Worm (Caenorhabditis elegans) whole organism, L4 larva: ENCODE data around the gene F20C5.11.
A peak's percentile ranks its signal among the peaks of the same experiment; 100 is the strongest.

Experiments
- F37D6.2 ChIP-seq: sonication (generic microtip); optimal IDR thresholded peaks from 2 replicates; lab custom pipeline; 2016; ENCODE audit warnings: mild to moderate bottlenecking, missing genetic modification characterization, missing compliant biosample characterization
- R02D3.7 ChIP-seq: fragments of 150-350 bp; sonication (generic microtip); optimal IDR thresholded peaks from 3 replicates; lab custom pipeline; 2014; ENCODE audit warnings: missing biosample characterization, missing genetic modification characterization
- T20F7.1 ChIP-seq: fragments of 200-800 bp; sonication (Bioruptor generic); optimal IDR thresholded peaks from 2 replicates; lab custom pipeline; 2018; ENCODE audit warnings: mild to moderate bottlenecking, missing genetic modification characterization, missing compliant biosample characterization
- Y48G9A.11 ChIP-seq: fragments of 200-800 bp; sonication (Bioruptor generic); IDR thresholded peaks from 2 replicates; pipeline ENCODE4 v1.3.6; 2022; ENCODE audit warnings: missing genetic modification reagents, missing genetic modification characterization, missing compliant biosample characterization
- Y75B8A.6 ChIP-seq: fragments of 200-800 bp; sonication (Bioruptor generic); IDR thresholded peaks from 2 replicates; pipeline ENCODE4 v1.3.6; 2022; ENCODE audit warnings: missing genetic modification reagents, missing genetic modification characterization, missing compliant biosample characterization
- ZK546.5 ChIP-seq, 2 experiments: sonication (generic microtip); optimal IDR thresholded peaks; 2 replicates each; lab custom pipeline; 2017; ENCODE audit warnings: missing biosample characterization in 2 of 2, missing genetic modification characterization in 2 of 2
- aha-1 ChIP-seq: fragments of 150-350 bp; peaks from one replicate; lab custom pipeline; 2014; ENCODE audit warnings: missing biosample characterization, missing genetic modification characterization
- ama-1 ChIP-seq: fragments of 150-350 bp; optimal IDR thresholded peaks from 2 replicates; lab custom pipeline; 2014; ENCODE audit warnings: inconsistent platforms, mixed read lengths
- attf-4 ChIP-seq: sonication (generic microtip); optimal IDR thresholded peaks from 3 replicates; lab custom pipeline; 2017; ENCODE audit warnings: missing biosample characterization, missing genetic modification characterization
- ceh-28 ChIP-seq: fragments of 150-350 bp; optimal IDR thresholded peaks from 2 replicates; lab custom pipeline; 2014; ENCODE audit warnings: missing biosample characterization, missing genetic modification reagents, missing genetic modification characterization
- ceh-62 ChIP-seq: sonication (generic microtip); optimal IDR thresholded peaks from 2 replicates; lab custom pipeline; 2017; ENCODE audit warnings: missing biosample characterization, missing genetic modification characterization
- ces-1 ChIP-seq: fragments of 150-350 bp; sonication (generic microtip); optimal IDR thresholded peaks from 4 replicates; lab custom pipeline; 2014; ENCODE audit warnings: missing biosample characterization, missing genetic modification reagents, missing genetic modification characterization
- cey-2 ChIP-seq: sonication (generic microtip); optimal IDR thresholded peaks from 3 replicates; lab custom pipeline; 2017; ENCODE audit warnings: missing genetic modification characterization, mild to moderate bottlenecking, missing compliant biosample characterization, antibody characterized with exemption, borderline replicate concordance; ENCODE audit not compliant: insufficient read depth
- ctbp-1 ChIP-seq: fragments of 200-800 bp; sonication (Bioruptor generic); IDR thresholded peaks from 2 replicates; pipeline ENCODE4 v1.3.6; 2022; ENCODE audit warnings: missing genetic modification reagents, missing genetic modification characterization, missing compliant biosample characterization
- dmd-8 ChIP-seq: fragments of 200-800 bp; sonication (Bioruptor generic); IDR thresholded peaks from 2 replicates; pipeline ENCODE4 v1.3.6; 2022; ENCODE audit warnings: missing genetic modification characterization, missing compliant biosample characterization
- dmd-9 ChIP-seq: fragments of 200-800 bp; sonication (Bioruptor generic); IDR thresholded peaks from 2 replicates; pipeline ENCODE4 v1.3.6; 2022; ENCODE audit warnings: missing genetic modification reagents, missing genetic modification characterization, missing compliant biosample characterization
- dpl-1 ChIP-seq: fragments of 150-350 bp; optimal IDR thresholded peaks from 2 replicates; lab custom pipeline; 2014; ENCODE audit warnings: missing biosample characterization, missing genetic modification reagents, missing genetic modification characterization
- fkh-10 ChIP-seq: fragments of 150-350 bp; optimal IDR thresholded peaks from 2 replicates; lab custom pipeline; 2014; ENCODE audit warnings: missing biosample characterization, missing genetic modification reagents, missing genetic modification characterization
- gei-8 ChIP-seq: fragments of 200-800 bp; sonication (Bioruptor generic); optimal IDR thresholded peaks from 2 replicates; lab custom pipeline; 2018; ENCODE audit warnings: mild to moderate bottlenecking, missing genetic modification characterization, missing compliant biosample characterization
- hlh-11 ChIP-seq: fragments of 200-800 bp; sonication (Bioruptor generic); optimal IDR thresholded peaks from 2 replicates; lab custom pipeline; 2018; ENCODE audit warnings: mild to moderate bottlenecking, missing genetic modification characterization, missing compliant biosample characterization
- hlh-30 ChIP-seq: sonication (generic microtip); optimal IDR thresholded peaks from 2 replicates; lab custom pipeline; 2017; ENCODE audit warnings: antibody characterized with exemption, mild to moderate bottlenecking, missing genetic modification characterization, missing compliant biosample characterization; ENCODE audit not compliant: insufficient read depth
- hmg-1.1 ChIP-seq: fragments of 200-800 bp; sonication (Bioruptor generic); IDR thresholded peaks from 2 replicates; pipeline ENCODE4 v1.3.6; 2022; ENCODE audit warnings: missing genetic modification reagents, missing genetic modification characterization, missing compliant biosample characterization
- lin-15B ChIP-seq: fragments of 150-350 bp; sonication (generic microtip); optimal IDR thresholded peaks from 3 replicates; lab custom pipeline; 2014; ENCODE audit warnings: missing biosample characterization, missing genetic modification characterization
- lsy-2 ChIP-seq, 2 experiments: fragments of 150-350 bp in 1 of 2; sonication (generic microtip) in 1 of 2; optimal IDR thresholded peaks; 2 replicates each; lab custom pipeline; 2014 to 2017; ENCODE audit warnings: missing biosample characterization in 2 of 2, missing genetic modification characterization in 2 of 2
- mep-1 ChIP-seq: fragments of 150-350 bp; sonication (generic microtip); optimal IDR thresholded peaks from 3 replicates; lab custom pipeline; 2014; ENCODE audit warnings: missing biosample characterization, missing genetic modification characterization
- mes-2 ChIP-seq: sonication (generic microtip); optimal IDR thresholded peaks from 2 replicates; lab custom pipeline; 2016; ENCODE audit warnings: missing genotype, mild to moderate bottlenecking, missing genetic modification characterization, missing compliant biosample characterization; ENCODE audit not compliant: poor library complexity, severe bottlenecking
- nhr-25 ChIP-seq: sonication (generic microtip); optimal IDR thresholded peaks from 2 replicates; lab custom pipeline; 2017; ENCODE audit warnings: missing genetic modification characterization, mild to moderate bottlenecking, missing compliant biosample characterization, antibody characterized with exemption, moderate library complexity, borderline replicate concordance; ENCODE audit not compliant: insufficient read depth
- nhr-28 ChIP-seq: fragments of 150-350 bp; optimal IDR thresholded peaks from 2 replicates; lab custom pipeline; 2014; ENCODE audit warnings: missing biosample characterization, missing genetic modification characterization
- nhr-6 ChIP-seq: fragments of 150-350 bp; optimal IDR thresholded peaks from 2 replicates; lab custom pipeline; 2014; ENCODE audit warnings: missing biosample characterization, missing genetic modification characterization
- php-3 ChIP-seq: fragments of 200-800 bp; sonication (Bioruptor generic); IDR thresholded peaks from 2 replicates; pipeline ENCODE4 v1.3.6; 2022; ENCODE audit warnings: missing genetic modification reagents, missing genetic modification characterization, missing compliant biosample characterization
- pqm-1 ChIP-seq: sonication (generic microtip); optimal IDR thresholded peaks from 2 replicates; lab custom pipeline; 2017; ENCODE audit warnings: missing biosample characterization, missing genetic modification characterization
- rbr-2 ChIP-seq: sonication (generic microtip); optimal IDR thresholded peaks from 2 replicates; lab custom pipeline; 2016; ENCODE audit warnings: missing genotype, missing genetic modification characterization, missing compliant biosample characterization
- saeg-2 ChIP-seq: fragments of 200-800 bp; sonication (Bioruptor generic); IDR thresholded peaks from 2 replicates; pipeline ENCODE4 v1.3.6; 2022; ENCODE audit warnings: missing genetic modification reagents, missing genetic modification characterization, missing compliant biosample characterization
- set-16 ChIP-seq: fragments of 200-800 bp; sonication (Bioruptor generic); IDR thresholded peaks from 2 replicates; pipeline ENCODE4 v1.3.6; 2022; ENCODE audit warnings: missing genetic modification reagents, missing genetic modification characterization, missing compliant biosample characterization
- skn-1 ChIP-seq: fragments of 150-350 bp; optimal IDR thresholded peaks from 2 replicates; lab custom pipeline; 2014; ENCODE audit warnings: missing biosample characterization, missing genetic modification characterization
- spr-3 ChIP-seq: fragments of 200-800 bp; sonication (Bioruptor generic); optimal IDR thresholded peaks from 2 replicates; lab custom pipeline; 2018; ENCODE audit warnings: mild to moderate bottlenecking, missing genetic modification characterization, missing compliant biosample characterization
- tag-97 ChIP-seq: fragments of 200-800 bp; sonication (Bioruptor generic); IDR thresholded peaks from 2 replicates; pipeline ENCODE4 v1.3.6; 2022; ENCODE audit warnings: missing genetic modification characterization, missing compliant biosample characterization
- unc-62 ChIP-seq, 3 experiments: fragments of 150-350 bp in 1 of 3; sonication (generic microtip); optimal IDR thresholded peaks in 2 of 3; peaks in 1 of 3; 1 replicate in 1 of 3; 2 replicates in 2 of 3; lab custom pipeline; 2014 to 2017; ENCODE audit warnings: missing biosample characterization in 3 of 3, missing genetic modification characterization in 3 of 3, missing genetic modification reagents in 3 of 3, missing genotype in 1 of 3
- zfp-2 ChIP-seq: sonication (generic microtip); optimal IDR thresholded peaks from 2 replicates; lab custom pipeline; 2016; ENCODE audit warnings: mild to moderate bottlenecking, missing genetic modification characterization, missing compliant biosample characterization
- zfp-3 ChIP-seq: fragments of 200-800 bp; sonication (Bioruptor generic); conservative IDR thresholded peaks from 2 replicates; pipeline ENCODE4 v1.3.6; 2022; ENCODE audit warnings: missing genetic modification reagents, missing genetic modification characterization, missing compliant biosample characterization
- ztf-11 ChIP-seq: fragments of 150-350 bp; optimal IDR thresholded peaks from 2 replicates; lab custom pipeline; 2014; ENCODE audit warnings: missing biosample characterization, missing genetic modification characterization

Gene F20C5.11

DNA sequence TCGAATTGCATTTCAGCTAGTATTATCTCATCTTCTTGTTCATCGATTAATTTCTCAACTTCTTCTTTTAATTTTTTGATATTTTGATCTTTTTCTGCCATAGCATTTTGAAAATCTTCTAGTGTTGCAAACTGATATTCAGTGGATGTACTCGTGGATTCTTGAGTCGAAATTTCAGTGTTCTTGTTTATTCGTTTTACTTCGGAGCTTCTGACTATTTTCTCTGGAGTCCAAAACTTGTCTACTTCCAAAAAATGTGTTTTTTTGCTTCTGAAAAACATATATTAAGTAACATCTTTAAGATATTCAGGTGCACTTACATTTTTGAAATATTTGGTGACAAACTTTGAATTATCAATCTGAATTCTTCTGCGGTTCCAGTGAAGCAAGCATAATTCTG is 7.7 kb upstream of the F20C5.11 start, which contains the start of gene F20C5.5:
TSS of gene F20C5.5 (minus strand) at position 101 of the 400 bp plus-strand sequence.
- no peak for TF ChIP-seq dmd-8 (GFP tag; lab: Robert Waterston, UW)
- TF ChIP-seq aha-1 (tag; lab: Kevin White, UChicago) = peak; percentile 39
- TF ChIP-seq zfp-2 = no peak

DNA sequence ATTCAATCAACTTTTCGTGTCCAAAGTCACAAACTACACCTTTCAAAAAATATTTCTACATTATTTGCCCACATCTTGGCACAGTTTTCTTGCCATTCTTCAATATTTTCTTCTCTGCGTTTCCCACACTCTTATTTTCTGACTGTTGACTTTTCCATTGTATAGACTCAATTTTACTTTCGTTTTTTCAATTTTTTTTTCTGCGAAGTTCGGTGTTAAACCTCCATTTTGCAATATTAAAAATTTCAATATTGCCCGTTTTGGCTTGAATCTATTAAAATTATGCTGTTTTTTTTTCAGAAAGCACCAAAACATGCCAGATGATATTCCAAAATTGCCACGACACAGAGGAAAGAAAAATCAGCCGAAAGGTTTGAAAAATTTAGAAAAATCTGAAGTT is 2.8 kb upstream of the F20C5.11 start, which contains the start of gene cdc-50.B:
TSS of gene cdc-50.B (plus strand) at position 301 of the 400 bp plus-strand sequence.
- TF ChIP-seq F37D6.2 (tag; lab: Kevin White, UChicago) (no peak), nhr-28 (tag; lab: Kevin White, UChicago) (peak; percentile 27)

- TF ChIP-seq hmg-1.1 (no peak), ceh-28 (tag; lab: Kevin White, UChicago) (peak; percentile 16), hlh-30 (tag; lab: Kevin White, UChicago) (peak; percentile 30), mep-1 (tag; lab: Kevin White, UChicago) (peak; percentile 61), lin-15B (tag; lab: Kevin White, UChicago) (no peak), fkh-10 (GFP tag; lab: Kevin White, UChicago) (peak; percentile 94), unc-62 (GFP tag; optimal IDR thresholded peaks at IDR 0.05 in 1 of 2; lab: Kevin White, UChicago) (peak in 1 of 2 experiments; percentile 98), unc-62 (tag; optimal IDR thresholded peaks at IDR 0.05; lab: Kevin White, UChicago) (no peak), aha-1 (tag; lab: Kevin White, UChicago) (peak; percentile 32), ctbp-1 (GFP tag; lab: Robert Waterston, UW) (peak; percentile 61), rbr-2 (tag; lab: Kevin White, UChicago) (peak; percentile 62), php-3 (GFP tag; lab: Robert Waterston, UW) (no peak), skn-1 (tag; lab: Kevin White, UChicago) (no peak), ama-1 (lab: Kevin White, UChicago) (no peak), saeg-2 (no peak), nhr-25 (tag; lab: Kevin White, UChicago) (no peak), ztf-11 (tag; lab: Kevin White, UChicago) (no peak), nhr-6 (peak; percentile 13), ces-1 (GFP tag; lab: Kevin White, UChicago) (no peak)
These were observed 675 bp upstream of the F20C5.11 start for ce11 chrIV:8762471-8762870.

DNA sequence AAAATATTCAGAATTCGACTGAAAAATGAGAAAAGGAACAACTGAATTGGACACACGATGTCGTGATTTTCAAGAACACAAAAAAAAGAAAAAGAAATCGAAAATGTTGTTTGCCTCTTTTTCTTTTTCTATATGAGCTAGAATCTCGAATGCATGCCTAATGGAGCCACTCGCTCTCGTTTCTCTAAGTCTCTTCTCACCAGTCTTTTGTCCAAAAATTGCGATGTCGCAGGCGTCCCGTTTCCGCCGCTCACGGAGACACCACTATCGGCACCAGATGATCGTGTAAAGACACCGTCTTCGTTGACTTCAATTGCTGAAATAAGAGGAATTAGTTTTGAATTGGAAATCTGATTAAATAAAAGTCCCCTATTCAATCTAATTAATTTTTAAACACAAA is 3.2 kb downstream of the F20C5.11 start:
- TF ChIP-seq hmg-1.1 = 0 out of 2 replicates have a peak, but pooled peaks have one; percentile 16
- peak; percentile 31 for TF ChIP-seq hlh-11 (tag; lab: Kevin White, UChicago)
- no peak for TF ChIP-seq dpl-1 (GFP tag; lab: Kevin White, UChicago)
- TF ChIP-seq ctbp-1 (GFP tag; lab: Robert Waterston, UW) = peak; percentile 75
- peak; percentile 40 for TF ChIP-seq mep-1 (tag; lab: Kevin White, UChicago)
- peak in 1 of 2 experiments; percentile 52 for TF ChIP-seq lsy-2 (tag; optimal IDR thresholded peaks at IDR 0.05; lab: Kevin White, UChicago)
- TF ChIP-seq set-16 (GFP tag; lab: Robert Waterston, UW) = no peak
- peak; percentile 34 for TF ChIP-seq fkh-10 (GFP tag; lab: Kevin White, UChicago)
- TF ChIP-seq ceh-62 (tag; lab: Kevin White, UChicago) = no peak
- peak; percentile 42 for TF ChIP-seq rbr-2 (tag; lab: Kevin White, UChicago)
- no peak for TF ChIP-seq php-3 (GFP tag; lab: Robert Waterston, UW)
- TF ChIP-seq tag-97 (GFP tag; lab: Robert Waterston, UW) = no peak
- peak; percentile 34 for TF ChIP-seq hlh-30 (tag; lab: Kevin White, UChicago)
- TF ChIP-seq mes-2 (tag; lab: Kevin White, UChicago) = peak; percentile 49

DNA sequence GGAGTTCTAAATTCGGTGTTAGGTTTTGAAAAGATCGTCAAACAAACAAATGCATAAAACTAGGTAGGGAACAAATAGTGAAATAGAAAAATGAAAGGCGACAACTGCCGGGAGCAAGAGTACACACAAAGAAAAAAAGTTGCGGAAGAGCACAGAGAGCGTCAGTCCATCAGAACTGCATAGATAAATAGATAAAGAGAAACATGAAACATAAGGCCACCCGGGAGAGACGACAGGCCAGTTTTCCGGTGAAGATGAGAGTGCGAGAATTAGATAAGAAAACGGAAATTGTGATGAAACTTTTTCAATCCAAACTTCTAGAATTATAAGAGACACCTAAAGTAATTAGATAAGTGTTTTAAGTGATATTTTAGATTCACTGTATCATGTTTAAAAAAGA is 4.1 kb downstream of the F20C5.11 start:
- TF ChIP-seq pqm-1 (tag; lab: Kevin White, UChicago) (peak; percentile 89), cey-2 (tag; lab: Kevin White, UChicago) (no peak), R02D3.7 (tag; lab: Kevin White, UChicago) (no peak), zfp-2 (no peak), Y48G9A.11 (GFP tag; lab: Robert Waterston, UW) (no peak), ztf-11 (tag; lab: Kevin White, UChicago) (no peak), lin-15B (tag; lab: Kevin White, UChicago) (no peak), ZK546.5 (tag; optimal IDR thresholded peaks at IDR 0.05; lab: Kevin White, UChicago) (no peak), ama-1 (lab: Kevin White, UChicago) (no peak), dmd-9 (no peak), attf-4 (tag; lab: Kevin White, UChicago) (no peak), gei-8 (GFP tag; lab: Kevin White, UChicago) (no peak), spr-3 (GFP tag; lab: Kevin White, UChicago) (no peak), Y75B8A.6 (GFP tag; lab: Robert Waterston, UW) (no peak), zfp-3 (GFP tag; lab: Robert Waterston, UW) (no peak), hlh-11 (tag; lab: Kevin White, UChicago) (peak; percentile 73), T20F7.1 (GFP tag; lab: Kevin White, UChicago) (no peak), ctbp-1 (GFP tag; lab: Robert Waterston, UW) (no peak), lsy-2 (tag; optimal IDR thresholded peaks at IDR 0.05; lab: Kevin White, UChicago) (peak in 1 of 2 experiments; percentile 4)
